Worm (Caenorhabditis elegans) whole organism, L1 larva: ENCODE data around the gene rps-25.

Experiments
- blmp-1 ChIP-seq: fragments of 150-350 bp; optimal IDR thresholded peaks from 2 replicates; lab custom pipeline; 2014; ENCODE audit warnings: missing biosample characterization, missing genetic modification characterization
- ces-1 ChIP-seq: fragments of 150-350 bp; optimal IDR thresholded peaks from 2 replicates; lab custom pipeline; 2014; ENCODE audit warnings: missing biosample characterization, missing genetic modification reagents, missing genetic modification characterization
- dsc-1 ChIP-seq: sonication (generic microtip); optimal IDR thresholded peaks from 2 replicates; lab custom pipeline; 2016; ENCODE audit warnings: mild to moderate bottlenecking, missing genetic modification characterization, missing compliant biosample characterization
- ets-5 ChIP-seq: fragments of 200-800 bp; sonication (Bioruptor generic); IDR thresholded peaks from 2 replicates; pipeline ENCODE4 v1.3.6; 2022; ENCODE audit warnings: missing genetic modification characterization, missing compliant biosample characterization
- fos-1 ChIP-seq: fragments of 150-350 bp; optimal IDR thresholded peaks from 2 replicates; lab custom pipeline; 2014; ENCODE audit warnings: missing biosample characterization, missing genetic modification characterization
- lin-39 ChIP-seq: fragments of 150-350 bp; optimal IDR thresholded peaks from 2 replicates; lab custom pipeline; 2014; ENCODE audit warnings: missing biosample characterization, missing genetic modification reagents, missing genetic modification characterization
- skn-1 ChIP-seq: fragments of 150-350 bp; optimal IDR thresholded peaks from 2 replicates; lab custom pipeline; 2014; ENCODE audit warnings: missing biosample characterization, missing genetic modification characterization
- unc-130 ChIP-seq: fragments of 150-350 bp; optimal IDR thresholded peaks from 2 replicates; lab custom pipeline; 2017; ENCODE audit warnings: missing biosample characterization, missing genetic modification characterization, inconsistent platforms
- ztf-11 ChIP-seq, 2 experiments: sonication (generic microtip); optimal IDR thresholded peaks; 2 replicates each; lab custom pipeline; 2016 to 2017; ENCODE audit warnings: missing genetic modification characterization in 2 of 2, missing biosample characterization in 1 of 2, missing compliant biosample characterization in 1 of 2

- TF ChIP-seq skn-1 (tag; lab: Kevin White, UChicago) (no peak), ces-1 (GFP tag; lab: Kevin White, UChicago) (no peak), fos-1 (tag; lab: Kevin White, UChicago) (no peak), lin-39 (tag; lab: Kevin White, UChicago) (no peak), ztf-11 (tag; optimal IDR thresholded peaks at IDR 0.05; lab: Kevin White, UChicago) (no peak), ets-5 (GFP tag; lab: Robert Waterston, UW) (no peak), dsc-1 (tag; lab: Kevin White, UChicago) (no peak), unc-130 (tag; lab: Kevin White, UChicago) (no peak), blmp-1 (tag; lab: Kevin White, UChicago) (no peak)
Measured at ce11 chrIV:5946602-5947444, 582 bp downstream of the rps-25 start, which contains the start of gene inx-7.
